Fruit fly (Drosophila melanogaster) whole organism, embryonic: ENCODE measurements around the gene CG16756.

Experiments used
- Awh ChIP-seq: fragments of 200-800 bp; sonication (Bioruptor generic); IDR thresholded peaks from 2 replicates; pipeline ENCODE4, ENCODE4 v1.3.6; 2022; ENCODE audit warnings: missing biosample characterization, missing genetic modification characterization
- B-H2 ChIP-seq: fragments of 200-800 bp; sonication (Bioruptor generic); optimal IDR thresholded peaks from 2 replicates; lab custom pipeline; 2018; ENCODE audit warnings: missing biosample characterization, mild to moderate bottlenecking, missing genetic modification characterization
- BEAF-32 ChIP-seq: fragments of 200-800 bp; sonication (Bioruptor generic); optimal IDR thresholded peaks from 3 replicates; lab custom pipeline; 2017; ENCODE audit warnings: missing biosample characterization, missing genetic modification characterization, mild to moderate bottlenecking, moderate library complexity, missing genetic modification reagents
- Bteb2 ChIP-seq: fragments of 200-800 bp; sonication (Bioruptor generic); optimal IDR thresholded peaks from 2 replicates; lab custom pipeline; 2016; ENCODE audit warnings: missing biosample characterization, missing genetic modification characterization
- CG10366 ChIP-seq: fragments of 200-800 bp; sonication (Bioruptor generic); IDR thresholded peaks from 2 replicates; pipeline ENCODE4 v1.3.6; 2022; ENCODE audit warnings: missing biosample characterization, missing genetic modification characterization
- CG10565 ChIP-seq: fragments of 200-800 bp; sonication (Bioruptor generic); optimal IDR thresholded peaks from 3 replicates; lab custom pipeline; 2016; ENCODE audit warnings: missing biosample characterization, mild to moderate bottlenecking, missing genetic modification characterization
- CG12071 ChIP-seq: fragments of 200-800 bp; sonication (Bioruptor generic); optimal IDR thresholded peaks from 3 replicates; lab custom pipeline; 2018; ENCODE audit warnings: missing biosample characterization, mild to moderate bottlenecking, missing genetic modification characterization
- CG14667 ChIP-seq: fragments of 200-800 bp; sonication (Bioruptor generic); IDR thresholded peaks from 2 replicates; pipeline ENCODE4 v1.3.6; 2022; ENCODE audit warnings: missing biosample characterization, missing genetic modification characterization
- CG15011 ChIP-seq: fragments of 200-800 bp; sonication (Bioruptor generic); optimal IDR thresholded peaks from 3 replicates; lab custom pipeline; 2018; ENCODE audit warnings: missing biosample characterization, mild to moderate bottlenecking, missing genetic modification characterization
- CG16863 ChIP-seq: fragments of 200-800 bp; sonication (Bioruptor generic); optimal IDR thresholded peaks from 3 replicates; lab custom pipeline; 2016; ENCODE audit warnings: missing biosample characterization, missing genetic modification characterization
- CG2202 ChIP-seq: fragments of 200-800 bp; sonication (Bioruptor generic); optimal IDR thresholded peaks from 2 replicates; lab custom pipeline; 2018; ENCODE audit warnings: missing biosample characterization, mild to moderate bottlenecking, missing genetic modification characterization
- CG3407 ChIP-seq: fragments of 200-800 bp; sonication (Bioruptor generic); optimal IDR thresholded peaks from 2 replicates; lab custom pipeline; 2018; ENCODE audit warnings: missing biosample characterization, mild to moderate bottlenecking, missing genetic modification characterization
- CG4707 ChIP-seq: fragments of 200-800 bp; sonication (Bioruptor generic); optimal IDR thresholded peaks from 2 replicates; lab custom pipeline; 2018; ENCODE audit warnings: missing biosample characterization, mild to moderate bottlenecking, missing genetic modification characterization, moderate library complexity
- CG5953 ChIP-seq: fragments of 200-800 bp; sonication (Bioruptor generic); IDR thresholded peaks from 2 replicates; pipeline ENCODE4 v1.3.6; 2022; ENCODE audit warnings: missing biosample characterization, missing genetic modification characterization
- CG6765 ChIP-seq: fragments of 200-800 bp; sonication (Bioruptor generic); optimal IDR thresholded peaks from 3 replicates; lab custom pipeline; 2017; ENCODE audit warnings: missing biosample characterization, mild to moderate bottlenecking, missing genetic modification characterization
- CG7963 ChIP-seq: fragments of 200-800 bp; sonication (Bioruptor generic); IDR thresholded peaks from 3 replicates; pipeline ENCODE4 v1.3.6; 2022; ENCODE audit warnings: missing biosample characterization, missing genetic modification characterization; ENCODE audit not compliant: partially characterized antibody
- CG8478 ChIP-seq: fragments of >200 bp; optimal IDR thresholded peaks from 2 replicates; lab custom pipeline; 2018
- HLH3B ChIP-seq: fragments of 200-800 bp; sonication (Bioruptor generic); IDR thresholded peaks from 2 replicates; pipeline ENCODE4 v1.3.6; 2022; ENCODE audit warnings: missing biosample characterization, missing genetic modification characterization
- HLHmδ ChIP-seq: fragments of 200-800 bp; sonication (Bioruptor generic); optimal IDR thresholded peaks from 2 replicates; lab custom pipeline; 2018; ENCODE audit warnings: missing biosample characterization, mild to moderate bottlenecking, missing genetic modification characterization, moderate library complexity
- Hand ChIP-seq: fragments of 200-800 bp; sonication (Bioruptor generic); optimal IDR thresholded peaks from 2 replicates; lab custom pipeline; 2017; ENCODE audit warnings: mild to moderate bottlenecking, missing biosample characterization, missing genetic modification reagents, missing genetic modification characterization
- Hr51 ChIP-seq, 2 experiments: fragments of 200-800 bp; sonication (Bioruptor generic); optimal IDR thresholded peaks; 2 replicates in 1 of 2; 3 replicates in 1 of 2; lab custom pipeline; 2016 to 2018; ENCODE audit warnings: missing biosample characterization in 2 of 2, missing genetic modification characterization in 2 of 2, mild to moderate bottlenecking in 1 of 2, moderate library complexity in 1 of 2
- MTF-1 ChIP-seq: fragments of 200-800 bp; sonication (Bioruptor generic); optimal IDR thresholded peaks from 2 replicates; lab custom pipeline; 2018; ENCODE audit warnings: missing biosample characterization, mild to moderate bottlenecking, missing genetic modification characterization, borderline replicate concordance
- Mrtf ChIP-seq: fragments of 200-800 bp; sonication (Bioruptor generic); IDR thresholded peaks from 3 replicates; pipeline ENCODE4 v1.3.6; 2022; ENCODE audit warnings: missing biosample characterization, missing genetic modification characterization
- NFAT ChIP-seq: fragments of 200-800 bp; sonication (Bioruptor generic); IDR thresholded peaks from 2 replicates; pipeline ENCODE4 v1.3.6; 2022; ENCODE audit warnings: missing biosample characterization, missing genetic modification characterization
- Scr ChIP-seq: fragments of 200-800 bp; sonication (Bioruptor generic); IDR thresholded peaks from 2 replicates; pipeline ENCODE4 v1.3.6; 2022; ENCODE audit warnings: missing biosample characterization, missing genetic modification characterization; ENCODE audit not compliant: partially characterized antibody
- Sry-β ChIP-seq: fragments of 200-800 bp; sonication (Bioruptor generic); optimal IDR thresholded peaks from 2 replicates; lab custom pipeline; 2018; ENCODE audit warnings: missing biosample characterization, mild to moderate bottlenecking, missing genetic modification characterization, moderate library complexity
- ac ChIP-seq: fragments of 200-800 bp; sonication (Bioruptor generic); optimal IDR thresholded peaks from 3 replicates; lab custom pipeline; 2017; ENCODE audit warnings: missing biosample characterization, mild to moderate bottlenecking, missing genetic modification characterization
- ato ChIP-seq: fragments of 200-800 bp; sonication (Bioruptor generic); IDR thresholded peaks from 2 replicates; pipeline ENCODE4 v1.3.6; 2022; ENCODE audit warnings: missing biosample characterization, missing genetic modification characterization; ENCODE audit not compliant: partially characterized antibody
- bbx ChIP-seq: fragments of 200-800 bp; sonication (Bioruptor generic); IDR thresholded peaks from 2 replicates; pipeline ENCODE4 v1.3.6; 2022; ENCODE audit warnings: missing biosample characterization, missing genetic modification characterization; ENCODE audit not compliant: partially characterized antibody
- bigmax ChIP-seq: fragments of 200-800 bp; sonication (Bioruptor generic); optimal IDR thresholded peaks from 2 replicates; lab custom pipeline; 2018; ENCODE audit warnings: missing biosample characterization, mild to moderate bottlenecking, missing genetic modification characterization
- bowl ChIP-seq: fragments of 200-800 bp; sonication (Bioruptor generic); IDR thresholded peaks from 2 replicates; pipeline ENCODE4 v1.3.6; 2022; ENCODE audit warnings: missing biosample characterization, missing genetic modification characterization
- bsh ChIP-seq, 2 experiments: fragments of 200-800 bp; sonication (Bioruptor generic); optimal IDR thresholded peaks; 2 replicates each; lab custom pipeline; 2017 to 2018; ENCODE audit warnings: mild to moderate bottlenecking in 2 of 2, missing biosample characterization in 2 of 2, missing genetic modification characterization in 2 of 2, moderate library complexity in 1 of 2
- croc ChIP-seq: fragments of 200-800 bp; sonication (Bioruptor generic); conservative IDR thresholded peaks from 3 replicates; pipeline ENCODE4 v1.3.6; 2022; ENCODE audit warnings: missing biosample characterization, missing genetic modification characterization
- da ChIP-seq: fragments of 200-800 bp; sonication (Bioruptor generic); optimal IDR thresholded peaks from 2 replicates; lab custom pipeline; 2016; ENCODE audit warnings: missing biosample characterization, missing genetic modification characterization
- fd102C ChIP-seq: fragments of 200-800 bp; sonication (Bioruptor generic); optimal IDR thresholded peaks from 2 replicates; lab custom pipeline; 2018; ENCODE audit warnings: missing biosample characterization, mild to moderate bottlenecking, missing genetic modification characterization, moderate library complexity
- hbn ChIP-seq: fragments of 200-800 bp; sonication (Bioruptor generic); IDR thresholded peaks from 2 replicates; pipeline ENCODE4 v1.3.6; 2022; ENCODE audit warnings: missing biosample characterization, missing genetic modification characterization; ENCODE audit not compliant: partially characterized antibody
- hkb ChIP-seq, 2 experiments: fragments of 200-800 bp in 1 of 2; fragments of >200 bp in 1 of 2; sonication (Bioruptor generic) in 1 of 2; IDR thresholded peaks in 1 of 2; optimal IDR thresholded peaks in 1 of 2; 2 replicates each; pipeline versions ENCODE4 v1.3.6 to Lab custom; 2017 to 2022; ENCODE audit warnings: missing biosample characterization in 1 of 2, missing genetic modification characterization in 1 of 2
- hth ChIP-seq: fragments of >200 bp; optimal IDR thresholded peaks from 2 replicates; lab custom pipeline; 2017; ENCODE audit warnings: inconsistent platforms
- jing ChIP-seq: fragments of 200-800 bp; sonication (Bioruptor generic); optimal IDR thresholded peaks from 2 replicates; lab custom pipeline; 2018; ENCODE audit warnings: missing biosample characterization, mild to moderate bottlenecking, missing genetic modification characterization
- knrl ChIP-seq: fragments of 200-800 bp; sonication (Bioruptor generic); IDR thresholded peaks from 3 replicates; pipeline ENCODE4 v1.3.6; 2022; ENCODE audit warnings: missing biosample characterization, missing genetic modification characterization; ENCODE audit not compliant: partially characterized antibody
- lbe ChIP-seq: fragments of 200-800 bp; sonication (Bioruptor generic); optimal IDR thresholded peaks from 2 replicates; lab custom pipeline; 2016; ENCODE audit warnings: missing biosample characterization, mild to moderate bottlenecking, missing genetic modification characterization
- pho ChIP-seq: fragments of 200-800 bp; sonication (Bioruptor generic); optimal IDR thresholded peaks from 2 replicates; lab custom pipeline; 2016; ENCODE audit warnings: missing biosample characterization, missing genetic modification characterization
- psq ChIP-seq: fragments of 200-800 bp; sonication (Bioruptor generic); optimal IDR thresholded peaks from 2 replicates; lab custom pipeline; 2017; ENCODE audit warnings: missing biosample characterization, missing genetic modification characterization
- shn ChIP-seq: fragments of 200-800 bp; sonication (Bioruptor generic); optimal IDR thresholded peaks from 3 replicates; lab custom pipeline; 2016; ENCODE audit warnings: missing biosample characterization, missing genetic modification characterization
- sob ChIP-seq: fragments of 200-800 bp; sonication (Bioruptor generic); IDR thresholded peaks from 2 replicates; pipeline ENCODE4 v1.3.6; 2022; ENCODE audit warnings: missing biosample characterization, missing genetic modification characterization
- ttk ChIP-seq: fragments of 200-800 bp; sonication (Bioruptor generic); IDR thresholded peaks from 2 replicates; pipeline ENCODE4 v2.1.2; 2022; ENCODE audit warnings: missing biosample characterization, missing genetic modification characterization
- unc-4 ChIP-seq: fragments of 200-800 bp; sonication (Bioruptor generic); IDR thresholded peaks from 2 replicates; pipeline ENCODE4 v1.3.6; 2022; ENCODE audit warnings: missing biosample characterization, missing genetic modification characterization; ENCODE audit not compliant: partially characterized antibody
- unpg ChIP-seq: fragments of 200-800 bp; sonication (Bioruptor generic); optimal IDR thresholded peaks from 3 replicates; lab custom pipeline; 2018; ENCODE audit warnings: missing biosample characterization, mild to moderate bottlenecking, missing genetic modification characterization, moderate library complexity

Gene CG16756

DNA sequence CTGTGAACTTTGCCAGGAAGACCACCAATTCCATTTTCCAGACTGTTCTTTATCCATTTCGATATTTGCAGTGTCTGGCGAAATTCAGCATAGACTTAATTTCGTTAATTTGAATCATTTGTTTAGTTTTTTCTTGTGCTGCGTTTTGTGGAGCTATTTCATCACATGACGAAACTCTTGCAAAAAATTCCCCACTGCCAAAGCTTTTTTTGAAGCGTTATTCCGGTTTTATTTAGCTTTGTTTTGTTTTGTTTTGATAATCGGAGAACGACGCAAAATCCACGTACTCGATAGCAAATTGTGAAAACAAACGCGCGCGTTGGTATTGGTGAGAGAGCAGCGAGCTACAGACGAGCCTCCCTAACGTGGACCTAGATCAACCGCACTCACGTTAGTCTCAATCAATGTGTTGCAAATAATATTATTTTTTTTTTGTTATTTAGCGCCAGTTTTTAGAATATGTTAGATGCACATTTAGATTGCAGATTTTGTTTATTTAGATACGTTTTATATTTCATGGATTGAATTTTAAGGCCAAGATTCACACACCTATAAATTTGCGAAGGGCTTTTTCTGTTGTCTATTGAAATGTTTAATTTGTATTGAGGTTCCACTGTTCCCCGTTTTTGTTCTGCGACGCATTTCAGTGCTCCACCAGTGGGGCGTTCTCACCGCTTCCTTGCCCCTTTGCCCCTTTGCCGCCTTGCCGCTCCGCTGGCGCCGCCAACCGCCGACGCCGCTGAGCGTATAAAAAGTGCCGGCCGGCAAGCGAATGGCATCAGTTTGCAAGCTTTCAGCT lies 2.7 kb downstream of the CG16756 start (continued):
- TF ChIP-seq ato (no peak), ttk (GFP tag; lab: Robert Waterston, UW) (peak; percentile 66), Hr51 (GFP tag; optimal IDR thresholded peaks at IDR 0.05; lab: Kevin White, UChicago) (peak; percentile 52 to 84), CG14667 (GFP tag; lab: Robert Waterston, UW) (peak; percentile 75), MTF-1 (GFP tag; lab: Kevin White, UChicago) (no peak), BEAF-32 (GFP tag; lab: Kevin White, UChicago) (no peak), CG16863 (GFP tag; lab: Kevin White, UChicago) (peak; percentile 70), ac (GFP tag; lab: Kevin White, UChicago) (no peak), Hand (GFP tag; lab: Kevin White, UChicago) (peak; percentile 78), CG8478 (no peak), HLHmδ (GFP tag; lab: Kevin White, UChicago) (no peak), bowl (peak; percentile 33; the same call in 1 of the 2 replicates), unpg (peak; percentile 75), bigmax (GFP tag; lab: Kevin White, UChicago) (no peak), CG7963 (no peak), pho (GFP tag; lab: Kevin White, UChicago) (peak; percentile 83), NFAT (GFP tag; lab: Robert Waterston, UW) (peak; percentile 81), sob (GFP tag; lab: Robert Waterston, UW) (peak; percentile 88), bsh (GFP tag; optimal IDR thresholded peaks at IDR 0.05; lab: Kevin White, UChicago) (peak; percentile 45 to 75), hbn (no peak), knrl (GFP tag; lab: Robert Waterston, UW) (no peak), CG10565 (GFP tag; lab: Kevin White, UChicago) (no peak), croc (GFP tag; lab: Robert Waterston, UW) (peak; percentile 50), Mrtf (GFP tag; lab: Robert Waterston, UW) (peak; percentile 75; the same call in 2 of the 3 replicates), CG15011 (peak; percentile 78), B-H2 (GFP tag; lab: Kevin White, UChicago) (peak; percentile 82), Bteb2 (GFP tag; lab: Kevin White, UChicago) (peak; percentile 68), hth (lab: Kevin White, UChicago) (no peak), Scr (GFP tag; lab: Robert Waterston, UW) (no peak), psq (GFP tag; lab: Kevin White, UChicago) (peak; percentile 41), HLH3B (GFP tag; lab: Robert Waterston, UW) (peak; percentile 79), fd102C (GFP tag; lab: Kevin White, UChicago) (no peak), CG4707 (GFP tag; lab: Kevin White, UChicago) (no peak), da (GFP tag; lab: Kevin White, UChicago) (no peak), hkb (optimal IDR thresholded peaks at IDR 0.05; lab: Kevin White, UChicago) (no peak), hkb (GFP tag; IDR thresholded peaks at IDR 0.05; lab: Robert Waterston, UW) (peak; percentile 86), jing (GFP tag; lab: Kevin White, UChicago) (peak; percentile 30), CG3407 (peak; percentile 10), lbe (GFP tag; lab: Kevin White, UChicago) (peak; percentile 83), CG10366 (GFP tag; lab: Robert Waterston, UW) (no peak; the same call in none of the 2 replicates), CG5953 (GFP tag; lab: Robert Waterston, UW) (no peak; the same call in 1 of the 2 replicates), bbx (GFP tag; lab: Robert Waterston, UW) (no peak), CG12071 (GFP tag; lab: Kevin White, UChicago) (peak; percentile 46), Awh (GFP tag; lab: Robert Waterston, UW) (no peak; the same call in 1 of the 2 replicates), unc-4 (GFP tag; lab: Robert Waterston, UW) (no peak), shn (GFP tag; lab: Kevin White, UChicago) (peak; percentile 69), CG6765 (GFP tag; lab: Kevin White, UChicago) (peak; percentile 83), Sry-β (GFP tag; lab: Kevin White, UChicago) (no peak), CG2202 (no peak)
